Worm (Caenorhabditis elegans) whole organism, late embryonic: ENCODE measurements around the gene gst-5.

Source experiments
- ceh-24 ChIP-seq: sonication (generic microtip); optimal IDR thresholded peaks from 2 replicates; lab custom pipeline; 2016; ENCODE audit warnings: mild to moderate bottlenecking, missing genetic modification characterization, missing compliant biosample characterization
- ceh-30 ChIP-seq: fragments of 150-350 bp; optimal IDR thresholded peaks from 2 replicates; lab custom pipeline; 2014; ENCODE audit warnings: missing biosample characterization, missing genetic modification characterization
- ceh-48 ChIP-seq: sonication (generic microtip); optimal IDR thresholded peaks from 2 replicates; lab custom pipeline; 2016; ENCODE audit warnings: missing genetic modification characterization, inconsistent platforms, missing compliant biosample characterization
- ceh-6 ChIP-seq: fragments of 200-800 bp; sonication (Bioruptor generic); optimal IDR thresholded peaks from 2 replicates; lab custom pipeline; 2018; ENCODE audit warnings: mild to moderate bottlenecking, missing genetic modification characterization, missing compliant biosample characterization
- elt-2 ChIP-seq: sonication (generic microtip); optimal IDR thresholded peaks from 2 replicates; lab custom pipeline; 2016; ENCODE audit warnings: missing genetic modification reagents, missing genetic modification characterization, missing compliant biosample characterization
- fkh-10 ChIP-seq: fragments of 150-350 bp; optimal IDR thresholded peaks from 2 replicates; lab custom pipeline; 2014; ENCODE audit warnings: missing biosample characterization, missing genetic modification reagents, missing genetic modification characterization
- fkh-6 ChIP-seq: sonication (generic microtip); optimal IDR thresholded peaks from 2 replicates; lab custom pipeline; 2016; ENCODE audit warnings: missing genetic modification characterization, missing compliant biosample characterization
- hlh-15 ChIP-seq: sonication (generic microtip); optimal IDR thresholded peaks from 2 replicates; lab custom pipeline; 2016; ENCODE audit warnings: missing genetic modification characterization, missing compliant biosample characterization
- nhr-11 ChIP-seq: fragments of 150-350 bp; optimal IDR thresholded peaks from 2 replicates; lab custom pipeline; 2014; ENCODE audit warnings: missing biosample characterization, missing genetic modification characterization
- rnt-1 ChIP-seq: sonication (generic microtip); optimal IDR thresholded peaks from 2 replicates; lab custom pipeline; 2016; ENCODE audit warnings: missing genetic modification characterization, missing compliant biosample characterization
- sdc-2 ChIP-seq: sonication (generic microtip); optimal IDR thresholded peaks from 2 replicates; lab custom pipeline; 2016; ENCODE audit warnings: missing genotype, missing genetic modification characterization, missing compliant biosample characterization

DNA sequence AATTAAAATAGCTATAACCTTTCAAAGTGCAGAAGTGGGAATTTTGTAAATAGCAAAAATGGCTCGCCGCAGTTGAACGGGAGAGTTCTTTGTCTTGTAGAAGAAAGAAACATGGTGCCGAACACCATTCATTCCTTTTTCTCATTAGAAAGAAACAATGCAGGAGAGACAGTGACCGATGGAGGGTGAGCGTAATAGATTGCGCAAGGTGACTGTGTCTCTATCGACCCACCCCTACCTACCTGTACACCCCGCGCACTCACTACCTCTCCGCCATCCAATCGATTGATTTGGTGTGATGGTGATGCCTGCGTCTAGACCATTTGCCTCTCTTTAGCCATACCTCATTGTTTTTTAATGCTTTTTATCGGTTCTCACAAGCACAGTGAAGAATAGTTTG lies 39.0 kb downstream of the gst-5 start:
- no peak for TF ChIP-seq ceh-6 (GFP tag; lab: Kevin White, UChicago)
- TF ChIP-seq fkh-10: no peak
- no peak for TF ChIP-seq fkh-6
- TF ChIP-seq rnt-1 (tag; lab: Kevin White, UChicago): no peak
- no peak for TF ChIP-seq ceh-48
- TF ChIP-seq sdc-2 (tag; lab: Kevin White, UChicago): no peak
- TF ChIP-seq ceh-24 (tag; lab: Kevin White, UChicago): no peak
- TF ChIP-seq elt-2 (tag; lab: Kevin White, UChicago): no peak
- TF ChIP-seq nhr-11: no peak
- TF ChIP-seq hlh-15: no peak
- TF ChIP-seq ceh-30 (tag; lab: Kevin White, UChicago): no peak
